Worm (Caenorhabditis elegans): ENCODE measurements around the gene C34D1.4.

- TF ChIP-seq tbx-37 (GFP tag; conservative IDR thresholded peaks at IDR 0.05) (no peak), scrt-1 (GFP tag; IDR thresholded peaks at IDR 0.05) (no peak), ama-1 (optimal IDR thresholded peaks at IDR 0.05) (no peak), ceh-36 (tag; optimal IDR thresholded peaks at IDR 0.05) (no peak), flt-1 (GFP tag; IDR thresholded peaks at IDR 0.05) (no peak), pes-1 (GFP tag; IDR thresholded peaks at IDR 0.05) (no peak), hmg-4 (GFP tag; optimal IDR thresholded peaks at IDR 0.05) (no peak), sea-1 (GFP tag; conservative IDR thresholded peaks at IDR 0.05) (no peak), aly-1 (tag; optimal IDR thresholded peaks at IDR 0.05) (no peak)
These were observed 6.2 kb downstream of the C34D1.4 start for ce11 chrV:13252862-13253261.

Measured in whole organism, early embryonic.